Worm (Caenorhabditis elegans): ENCODE data around the gene sru-40.

sru-40 gene

ce11 chrV:9835945-9836344, 2.1 kb upstream of the sru-40 start, which contains the start of gene sru-38:
TSS of gene sru-38 (minus strand) at chrV:9836045.
- no peak for TF ChIP-seq ceh-2 (tag; optimal IDR thresholded peaks at IDR 0.05)
- no peak for TF ChIP-seq ceh-22 (tag; optimal IDR thresholded peaks at IDR 0.05)
- no peak for TF ChIP-seq hlh-6 (tag; optimal IDR thresholded peaks at IDR 0.05)
- TF ChIP-seq ceh-45 (GFP tag; IDR thresholded peaks at IDR 0.05) = no peak
- TF ChIP-seq eyg-1 (tag; optimal IDR thresholded peaks at IDR 0.05) = no peak
- no peak for TF ChIP-seq K09A11.1 (tag; optimal IDR thresholded peaks at IDR 0.05; ENCODE audit: insufficient read depth)
- no peak for TF ChIP-seq fkh-6 (tag; optimal IDR thresholded peaks at IDR 0.05)
- TF ChIP-seq ceh-34 (tag; optimal IDR thresholded peaks at IDR 0.05) = no peak
- TF ChIP-seq hlh-15 (tag; optimal IDR thresholded peaks at IDR 0.05) = no peak
- no peak for TF ChIP-seq npax-4 (tag; optimal IDR thresholded peaks at IDR 0.05)
- TF ChIP-seq F13H6.1 (tag; optimal IDR thresholded peaks at IDR 0.05) = no peak

ce11 chrV:9824149-9824548, 9.7 kb downstream of the sru-40 start, which contains the start of gene str-2:
TSS of gene str-2 (minus strand) at chrV:9824249.
- TF ChIP-seq tbx-7 (tag; optimal IDR thresholded peaks at IDR 0.05) (no peak), ceh-22 (tag; optimal IDR thresholded peaks at IDR 0.05) (no peak), ceh-2 (tag; optimal IDR thresholded peaks at IDR 0.05) (no peak), ceh-45 (GFP tag; IDR thresholded peaks at IDR 0.05) (no peak), ceh-18 (tag; optimal IDR thresholded peaks at IDR 0.05) (no peak), tbx-2 (tag; optimal IDR thresholded peaks at IDR 0.05) (no peak), nfya-1 (tag; optimal IDR thresholded peaks at IDR 0.05) (no peak), sdc-2 (tag; optimal IDR thresholded peaks at IDR 0.05) (no peak), ceh-19 (GFP tag; optimal IDR thresholded peaks at IDR 0.05) (no peak), sox-4 (tag; optimal IDR thresholded peaks at IDR 0.05) (no peak), ceh-34 (tag; optimal IDR thresholded peaks at IDR 0.05) (no peak), npax-4 (tag; optimal IDR thresholded peaks at IDR 0.05) (no peak), pag-3 (tag; optimal IDR thresholded peaks at IDR 0.05; ENCODE audit: borderline replicate concordance) (no peak), ama-1 (optimal IDR thresholded peaks at IDR 0.05) (no peak), unc-86 (tag; optimal IDR thresholded peaks at IDR 0.05) (no peak)

ce11 chrV:9821724-9822123, 12.1 kb downstream of the sru-40 start, which contains the start of gene str-193:
TSS of gene str-193 (minus strand) at chrV:9821824.
- TF ChIP-seq ceh-9 (tag; optimal IDR thresholded peaks at IDR 0.05) = no peak
- no peak for TF ChIP-seq mec-3 (tag; optimal IDR thresholded peaks at IDR 0.05; ENCODE audit: borderline replicate concordance)
- TF ChIP-seq ceh-31 (tag; optimal IDR thresholded peaks at IDR 0.05) = no peak
- TF ChIP-seq hlh-30 (tag; optimal IDR thresholded peaks at IDR 0.05; ENCODE audit: insufficient read depth) = no peak
- TF ChIP-seq ztf-16 (tag; optimal IDR thresholded peaks at IDR 0.05) = no peak

- no peak for TF ChIP-seq hlh-8 (tag; optimal IDR thresholded peaks at IDR 0.05)
- TF ChIP-seq ets-4 (tag; optimal IDR thresholded peaks at IDR 0.05) = no peak
- TF ChIP-seq T23F11.4 (GFP tag; optimal IDR thresholded peaks at IDR 0.05) = no peak
- TF ChIP-seq mec-3 (tag; optimal IDR thresholded peaks at IDR 0.05; ENCODE audit: borderline replicate concordance) = no peak
- no peak for TF ChIP-seq pax-1 (tag; optimal IDR thresholded peaks at IDR 0.05)
- TF ChIP-seq pha-4 (tag; optimal IDR thresholded peaks at IDR 0.05) = no peak
- no peak for TF ChIP-seq ceh-45 (GFP tag; IDR thresholded peaks at IDR 0.05)
Measured at ce11 chrV:9816390-9816789, 17.4 kb downstream of the sru-40 start, which contains the start of gene sru-31. TSS of gene sru-31 (plus strand) at chrV:9816690.

- TF ChIP-seq sox-2 (GFP tag; IDR thresholded peaks at IDR 0.05) (no peak), rnt-1 (tag; optimal IDR thresholded peaks at IDR 0.05) (no peak), tbx-2 (tag; optimal IDR thresholded peaks at IDR 0.05) (no peak), sox-4 (tag; optimal IDR thresholded peaks at IDR 0.05) (no peak), nfya-1 (tag; optimal IDR thresholded peaks at IDR 0.05) (no peak), ahr-1 (tag; optimal IDR thresholded peaks at IDR 0.05) (no peak), tbx-7 (tag; optimal IDR thresholded peaks at IDR 0.05) (no peak), K09A11.1 (tag; optimal IDR thresholded peaks at IDR 0.05; ENCODE audit: insufficient read depth) (no peak), pros-1 (tag; optimal IDR thresholded peaks at IDR 0.05) (no peak), odd-2 (tag; optimal IDR thresholded peaks at IDR 0.05) (no peak), Y22D7AL.16 (tag; optimal IDR thresholded peaks at IDR 0.05) (no peak), fax-1 (tag; optimal IDR thresholded peaks at IDR 0.05) (no peak), lin-11 (tag; optimal IDR thresholded peaks at IDR 0.05) (no peak), elt-2 (tag; optimal IDR thresholded peaks at IDR 0.05) (no peak), fkh-10 (GFP tag; optimal IDR thresholded peaks at IDR 0.05) (no peak), hlh-15 (tag; optimal IDR thresholded peaks at IDR 0.05) (no peak), ceh-24 (tag; optimal IDR thresholded peaks at IDR 0.05) (no peak), K02D7.2 (tag; optimal IDR thresholded peaks at IDR 0.05) (no peak)
Measured at ce11 chrV:9813527-9813926, 20.3 kb downstream of the sru-40 start, which contains the start of gene sru-30. TSS of gene sru-30 (plus strand) at chrV:9813827.
